Fruit fly (Drosophila melanogaster) whole organism, embryonic: ENCODE measurements around the gene swa.

Source experiments
- B-H2 ChIP-seq: fragments of 200-800 bp; sonication (Bioruptor generic); optimal IDR thresholded peaks from 2 replicates; lab custom pipeline; 2018; ENCODE audit warnings: missing biosample characterization, mild to moderate bottlenecking, missing genetic modification characterization
- BEAF-32 ChIP-seq: fragments of 200-800 bp; sonication (Bioruptor generic); optimal IDR thresholded peaks from 3 replicates; lab custom pipeline; 2017; ENCODE audit warnings: missing biosample characterization, missing genetic modification characterization, mild to moderate bottlenecking, moderate library complexity, missing genetic modification reagents
- BtbVII ChIP-seq: fragments of 200-800 bp; sonication (Bioruptor generic); optimal IDR thresholded peaks from 3 replicates; lab custom pipeline; 2017; ENCODE audit warnings: missing biosample characterization, mild to moderate bottlenecking, missing genetic modification characterization
- Bteb2 ChIP-seq: fragments of 200-800 bp; sonication (Bioruptor generic); optimal IDR thresholded peaks from 2 replicates; lab custom pipeline; 2016; ENCODE audit warnings: missing biosample characterization, missing genetic modification characterization
- C15 ChIP-seq: fragments of 200-800 bp; sonication (Bioruptor generic); IDR thresholded peaks from 3 replicates; pipeline ENCODE4 v1.3.6; 2022; ENCODE audit warnings: missing biosample characterization, missing genetic modification characterization
- CG10209 ChIP-seq: fragments of 200-800 bp; sonication (Bioruptor generic); optimal IDR thresholded peaks from 3 replicates; lab custom pipeline; 2017; ENCODE audit warnings: missing biosample characterization, mild to moderate bottlenecking, missing genetic modification characterization, missing genetic modification reagents
- CG12155 ChIP-seq: fragments of 200-800 bp; sonication (Bioruptor generic); optimal IDR thresholded peaks from 3 replicates; lab custom pipeline; 2016; ENCODE audit warnings: missing biosample characterization, missing genetic modification characterization
- CG12744 ChIP-seq: fragments of 200-800 bp; sonication (Bioruptor generic); optimal IDR thresholded peaks from 2 replicates; lab custom pipeline; 2016; ENCODE audit warnings: missing biosample characterization, missing genetic modification characterization
- CG1603 ChIP-seq: fragments of 200-800 bp; sonication (Bioruptor generic); optimal IDR thresholded peaks from 2 replicates; lab custom pipeline; 2019; ENCODE audit warnings: missing biosample characterization, mild to moderate bottlenecking, missing genetic modification characterization, moderate library complexity
- CG16813 ChIP-seq: fragments of 200-800 bp; sonication (Bioruptor generic); IDR thresholded peaks from 3 replicates; pipeline ENCODE4 v1.3.6; 2022; ENCODE audit warnings: missing biosample characterization, missing genetic modification characterization; ENCODE audit not compliant: partially characterized antibody
- CG17361 ChIP-seq: fragments of 200-800 bp; sonication (Bioruptor generic); IDR thresholded peaks from 3 replicates; pipeline ENCODE4 v1.3.6; 2022; ENCODE audit warnings: missing biosample characterization, missing genetic modification characterization
- CG2202 ChIP-seq: fragments of 200-800 bp; sonication (Bioruptor generic); optimal IDR thresholded peaks from 2 replicates; lab custom pipeline; 2018; ENCODE audit warnings: missing biosample characterization, mild to moderate bottlenecking, missing genetic modification characterization
- CG4707 ChIP-seq: fragments of 200-800 bp; sonication (Bioruptor generic); optimal IDR thresholded peaks from 2 replicates; lab custom pipeline; 2018; ENCODE audit warnings: missing biosample characterization, mild to moderate bottlenecking, missing genetic modification characterization, moderate library complexity
- CG4730 ChIP-seq: fragments of 200-800 bp; sonication (Bioruptor generic); IDR thresholded peaks from 2 replicates; pipeline ENCODE4 v1.3.6; 2022; ENCODE audit warnings: missing biosample characterization, missing genetic modification characterization
- CG7786 ChIP-seq: fragments of 200-800 bp; sonication (Bioruptor generic); optimal IDR thresholded peaks from 2 replicates; lab custom pipeline; 2016; ENCODE audit warnings: missing biosample characterization, missing genetic modification characterization
- CG8290 ChIP-seq, 3 experiments: fragments of 200-800 bp; sonication (Bioruptor generic); optimal IDR thresholded peaks; 2 replicates each; lab custom pipeline; 2016 to 2019; ENCODE audit warnings: missing biosample characterization in 3 of 3, missing genetic modification characterization in 3 of 3, mild to moderate bottlenecking in 2 of 3, moderate library complexity in 1 of 3
- CG8359 ChIP-seq: fragments of 200-800 bp; sonication (Bioruptor generic); optimal IDR thresholded peaks from 2 replicates; lab custom pipeline; 2017; ENCODE audit warnings: missing biosample characterization, mild to moderate bottlenecking, missing genetic modification characterization, borderline replicate concordance
- CG9437 ChIP-seq: fragments of 200-800 bp; sonication (Bioruptor generic); optimal IDR thresholded peaks from 2 replicates; lab custom pipeline; 2018; ENCODE audit warnings: missing biosample characterization, mild to moderate bottlenecking, missing genetic modification characterization
- Camta ChIP-seq: fragments of 200-800 bp; sonication (Bioruptor generic); optimal IDR thresholded peaks from 2 replicates; lab custom pipeline; 2016; ENCODE audit warnings: missing biosample characterization, missing genetic modification characterization
- D19A ChIP-seq: fragments of 200-800 bp; optimal IDR thresholded peaks from 3 replicates; lab custom pipeline; 2019; ENCODE audit warnings: missing biosample characterization, mild to moderate bottlenecking, missing genetic modification characterization, moderate library complexity
- Dbx ChIP-seq: fragments of 200-800 bp; sonication (Bioruptor generic); IDR thresholded peaks from 3 replicates; pipeline ENCODE4 v1.3.6; 2022; ENCODE audit warnings: missing biosample characterization, missing genetic modification characterization
- Dip3 ChIP-seq: fragments of 200-800 bp; sonication (Bioruptor generic); optimal IDR thresholded peaks from 3 replicates; lab custom pipeline; 2016; ENCODE audit warnings: missing biosample characterization, missing genetic modification characterization
- Doc3 ChIP-seq: fragments of 200-800 bp; sonication (Bioruptor generic); IDR thresholded peaks from 3 replicates; pipeline ENCODE4 v1.3.6; 2022; ENCODE audit warnings: missing biosample characterization, missing genetic modification characterization; ENCODE audit not compliant: partially characterized antibody
- Gug ChIP-seq: fragments of 200-800 bp; sonication (Bioruptor generic); IDR thresholded peaks from 4 replicates; pipeline ENCODE4 v1.3.6; 2022; ENCODE audit warnings: missing biosample characterization, missing genetic modification characterization
- HLH54F ChIP-seq: fragments of 200-800 bp; sonication (Bioruptor generic); optimal IDR thresholded peaks from 3 replicates; lab custom pipeline; 2016; ENCODE audit warnings: missing biosample characterization, missing genetic modification characterization
- Hsf ChIP-seq: fragments of 200-800 bp; sonication (Bioruptor generic); optimal IDR thresholded peaks from 3 replicates; lab custom pipeline; 2016; ENCODE audit warnings: missing biosample characterization, missing genetic modification characterization
- Med ChIP-seq: fragments of 200-800 bp; sonication (Bioruptor generic); peaks from one replicate; lab custom pipeline; 2016; ENCODE audit warnings: missing biosample characterization, missing genetic modification characterization, mild to moderate bottlenecking, inconsistent platforms, moderate library complexity
- Myb ChIP-seq: fragments of 200-800 bp; sonication (Bioruptor generic); optimal IDR thresholded peaks from 2 replicates; lab custom pipeline; 2016; ENCODE audit warnings: missing biosample characterization, missing genetic modification characterization
- NC2α ChIP-seq: fragments of 200-800 bp; sonication (Bioruptor generic); optimal IDR thresholded peaks from 2 replicates; lab custom pipeline; 2016; ENCODE audit warnings: missing biosample characterization, missing genetic modification characterization
- NC2β ChIP-seq: fragments of 200-800 bp; sonication (Bioruptor generic); optimal IDR thresholded peaks from 2 replicates; lab custom pipeline; 2016; ENCODE audit warnings: missing biosample characterization, missing genetic modification characterization
- Nf-YA ChIP-seq: fragments of 200-800 bp; sonication (Bioruptor generic); IDR thresholded peaks from 2 replicates; pipeline ENCODE4 v1.3.6; 2022; ENCODE audit warnings: missing biosample characterization, missing genetic modification characterization
- Opbp ChIP-seq: fragments of 200-800 bp; sonication (Bioruptor generic); IDR thresholded peaks from 3 replicates; pipeline ENCODE4 v1.3.6; 2022; ENCODE audit warnings: missing biosample characterization, missing genetic modification characterization; ENCODE audit not compliant: partially characterized antibody
- Xbp1 ChIP-seq: fragments of 200-800 bp; sonication (Bioruptor generic); optimal IDR thresholded peaks from 3 replicates; lab custom pipeline; 2016; ENCODE audit warnings: missing biosample characterization, mild to moderate bottlenecking, missing genetic modification characterization
- Xrp1 ChIP-seq: fragments of 200-800 bp; sonication (Bioruptor generic); IDR thresholded peaks from 2 replicates; pipeline ENCODE4 v1.3.6; 2022; ENCODE audit warnings: missing biosample characterization, missing genetic modification characterization
- amos ChIP-seq: fragments of 200-800 bp; sonication (Bioruptor generic); IDR thresholded peaks from 2 replicates; pipeline ENCODE4 v1.3.6; 2022; ENCODE audit warnings: missing biosample characterization, missing genetic modification characterization; ENCODE audit not compliant: partially characterized antibody
- ato ChIP-seq: fragments of 200-800 bp; sonication (Bioruptor generic); IDR thresholded peaks from 2 replicates; pipeline ENCODE4 v1.3.6; 2022; ENCODE audit warnings: missing biosample characterization, missing genetic modification characterization; ENCODE audit not compliant: partially characterized antibody
- crc ChIP-seq: fragments of 200-800 bp; sonication (Bioruptor generic); optimal IDR thresholded peaks from 2 replicates; lab custom pipeline; 2016; ENCODE audit warnings: missing biosample characterization, missing genetic modification characterization
- dmrt11E ChIP-seq: fragments of 200-800 bp; sonication (Bioruptor generic); optimal IDR thresholded peaks from 3 replicates; lab custom pipeline; 2018; ENCODE audit warnings: missing biosample characterization, mild to moderate bottlenecking, missing genetic modification characterization, moderate library complexity
- eyg ChIP-seq: fragments of 200-800 bp; sonication (Bioruptor generic); optimal IDR thresholded peaks from 3 replicates; lab custom pipeline; 2016; ENCODE audit warnings: missing biosample characterization, missing genetic modification characterization
- grau ChIP-seq: fragments of 200-800 bp; optimal IDR thresholded peaks from 3 replicates; lab custom pipeline; 2019; ENCODE audit warnings: missing biosample characterization, mild to moderate bottlenecking, missing genetic modification characterization, moderate library complexity
- ham ChIP-seq: fragments of 200-800 bp; sonication (Bioruptor generic); IDR thresholded peaks from 2 replicates; pipeline ENCODE4 v1.3.6; 2022; ENCODE audit warnings: missing biosample characterization, missing genetic modification characterization
- hkb ChIP-seq, 2 experiments: fragments of 200-800 bp in 1 of 2; fragments of >200 bp in 1 of 2; sonication (Bioruptor generic) in 1 of 2; IDR thresholded peaks in 1 of 2; optimal IDR thresholded peaks in 1 of 2; 2 replicates each; pipeline versions ENCODE4 v1.3.6 to Lab custom; 2017 to 2022; ENCODE audit warnings: missing biosample characterization in 1 of 2, missing genetic modification characterization in 1 of 2
- hth ChIP-seq: fragments of >200 bp; optimal IDR thresholded peaks from 2 replicates; lab custom pipeline; 2017; ENCODE audit warnings: inconsistent platforms
- knrl ChIP-seq: fragments of 200-800 bp; sonication (Bioruptor generic); IDR thresholded peaks from 3 replicates; pipeline ENCODE4 v1.3.6; 2022; ENCODE audit warnings: missing biosample characterization, missing genetic modification characterization; ENCODE audit not compliant: partially characterized antibody
- lilli ChIP-seq: fragments of 200-800 bp; sonication (Bioruptor generic); optimal IDR thresholded peaks from 3 replicates; lab custom pipeline; 2016; ENCODE audit warnings: missing biosample characterization, missing genetic modification characterization
- pum ChIP-seq: fragments of 200-800 bp; sonication (Bioruptor generic); optimal IDR thresholded peaks from 2 replicates; lab custom pipeline; 2016; ENCODE audit warnings: missing biosample characterization, missing genetic modification characterization
- shn ChIP-seq: fragments of 200-800 bp; sonication (Bioruptor generic); optimal IDR thresholded peaks from 3 replicates; lab custom pipeline; 2016; ENCODE audit warnings: missing biosample characterization, missing genetic modification characterization
- slbo ChIP-seq: fragments of 200-800 bp; sonication (Bioruptor generic); IDR thresholded peaks from 2 replicates; pipeline ENCODE4 v1.3.6; 2022; ENCODE audit warnings: missing biosample characterization, missing genetic modification characterization
- unc-4 ChIP-seq: fragments of 200-800 bp; sonication (Bioruptor generic); IDR thresholded peaks from 2 replicates; pipeline ENCODE4 v1.3.6; 2022; ENCODE audit warnings: missing biosample characterization, missing genetic modification characterization; ENCODE audit not compliant: partially characterized antibody
- yki ChIP-seq: fragments of >200 bp; optimal IDR thresholded peaks from 3 replicates; lab custom pipeline; 2018

swa gene

DNA sequence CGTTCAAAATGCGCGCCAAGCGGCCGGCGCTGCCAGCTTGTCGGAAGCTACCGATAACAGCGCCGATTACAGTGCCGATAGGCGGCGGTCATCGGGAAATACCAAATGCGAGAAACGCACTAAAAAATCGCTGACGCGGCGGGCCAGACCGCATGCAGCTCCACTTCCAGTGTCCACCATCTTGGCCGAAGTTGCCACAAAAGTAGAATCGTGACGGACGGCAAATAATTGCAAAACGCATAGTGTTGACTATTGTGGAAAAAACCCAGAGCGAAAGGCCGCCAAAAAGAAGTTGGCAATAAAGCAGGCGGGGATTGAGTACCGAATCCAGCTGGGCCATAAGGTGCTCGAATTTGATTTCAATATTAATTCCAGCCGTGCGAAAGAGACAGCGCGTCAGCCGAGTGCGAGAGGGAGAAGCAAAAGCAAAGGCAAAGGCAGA lies 18.6 kb downstream of the swa start, which contains the start of gene CG3847 (continued):
- TF ChIP-seq HLH54F (GFP tag; lab: Kevin White, UChicago) (peak; percentile 65), Camta (GFP tag; lab: Kevin White, UChicago) (peak; percentile 13), shn (peak; percentile 48), Nf-YA (GFP tag; lab: Robert Waterston, UW) (no peak), CG12155 (GFP tag; lab: Kevin White, UChicago) (peak; percentile 37), CG8359 (GFP tag; lab: Kevin White, UChicago) (peak; percentile 84), CG2202 (no peak), ato (GFP tag; lab: Robert Waterston, UW) (peak; percentile 61), hth (lab: Kevin White, UChicago) (no peak), BtbVII (GFP tag; lab: Kevin White, UChicago) (no peak), BEAF-32 (GFP tag; lab: Kevin White, UChicago) (peak; percentile 71), grau (tag; lab: Kevin White, UChicago) (peak; percentile 32), Bteb2 (GFP tag; lab: Kevin White, UChicago) (peak; percentile 44), CG4730 (GFP tag; lab: Robert Waterston, UW) (no peak), Doc3 (GFP tag; lab: Robert Waterston, UW) (0 out of 3 replicates have a peak, but pooled peaks have one; percentile 22), NC2β (GFP tag; lab: Kevin White, UChicago) (peak; percentile 58), unc-4 (GFP tag; lab: Robert Waterston, UW) (peak; percentile 69), Xrp1 (GFP tag; lab: Robert Waterston, UW) (no peak), lilli (peak; percentile 55), Myb (GFP tag; lab: Kevin White, UChicago) (peak; percentile 97), C15 (GFP tag; lab: Robert Waterston, UW) (no peak), Gug (peak; percentile 13; the same call in 1 of the 4 replicates), pum (GFP tag; lab: Kevin White, UChicago) (peak; percentile 44), CG12744 (GFP tag; lab: Kevin White, UChicago) (no peak), hkb (optimal IDR thresholded peaks at IDR 0.05; lab: Kevin White, UChicago) (no peak), hkb (GFP tag; IDR thresholded peaks at IDR 0.05; lab: Robert Waterston, UW) (peak; percentile 39), knrl (peak; percentile 73), eyg (GFP tag; lab: Kevin White, UChicago) (peak; percentile 5), Med (GFP tag; lab: Kevin White, UChicago) (peak; percentile 88), Dbx (peak; percentile 52; the same call in 2 of the 3 replicates), CG10209 (peak; percentile 26), Dip3 (GFP tag; lab: Kevin White, UChicago) (peak; percentile 34), CG7786 (GFP tag; lab: Kevin White, UChicago) (peak; percentile 35), CG9437 (GFP tag; lab: Kevin White, UChicago) (peak; percentile 22), dmrt11E (tag; lab: Kevin White, UChicago) (no peak), Xbp1 (GFP tag; lab: Kevin White, UChicago) (peak; percentile 48), ham (GFP tag; lab: Robert Waterston, UW) (no peak), Hsf (GFP tag; lab: Kevin White, UChicago) (peak; percentile 25), yki (lab: Kevin White, UChicago) (no peak), Opbp (GFP tag; lab: Robert Waterston, UW) (peak; percentile 70), CG1603 (tag; lab: Kevin White, UChicago) (peak; percentile 85), slbo (GFP tag; lab: Robert Waterston, UW) (peak; percentile 65), B-H2 (peak; percentile 57), amos (GFP tag; lab: Robert Waterston, UW) (peak; percentile 80), CG8290 (GFP tag; optimal IDR thresholded peaks at IDR 0.05; lab: Kevin White, UChicago) (peak; percentile 46), CG8290 (tag; optimal IDR thresholded peaks at IDR 0.05; lab: Kevin White, UChicago) (peak in 1 of 2 experiments; percentile 74), D19A (tag; lab: Kevin White, UChicago) (no peak), CG16813 (GFP tag; lab: Robert Waterston, UW) (peak; percentile 73), crc (no peak), NC2α (peak; percentile 18), CG4707 (GFP tag; lab: Kevin White, UChicago) (no peak), CG17361 (peak; percentile 55; the same call in 2 of the 3 replicates)
